Fruit fly (Drosophila melanogaster): Measurements from ENCODE around the gene CG17298.

Gene CG17298

DNA sequence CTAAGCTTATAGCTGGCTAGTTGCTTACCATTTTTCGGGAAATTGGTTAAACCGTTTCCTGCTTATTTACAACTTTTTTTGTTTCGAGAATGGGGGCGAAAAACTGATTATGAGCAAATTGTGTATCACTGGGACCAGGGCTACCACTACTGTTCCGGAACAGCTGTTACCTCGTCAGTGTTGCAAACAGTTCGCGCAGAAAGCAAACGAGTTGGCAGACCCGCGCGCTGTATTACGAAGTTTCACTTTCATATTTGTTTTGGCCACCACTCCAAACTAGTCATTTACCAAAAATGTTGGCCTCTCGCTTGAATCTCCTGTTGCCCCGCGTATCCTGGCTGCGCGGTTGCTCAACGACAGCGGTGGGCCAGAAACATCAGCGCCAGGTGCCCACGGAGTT, 13.1 kb upstream of the CG17298 start, which contains the start of the genes AP-2sigma and Idi (continued):
- TF ChIP-seq Nf-YB (GFP tag; optimal IDR thresholded peaks at IDR 0.05) (no peak), Pdp1 (GFP tag; optimal IDR thresholded peaks at IDR 0.05) (peak in 1 of 2 experiments; percentile 86), CG2116 (GFP tag; optimal IDR thresholded peaks at IDR 0.05) (peak; percentile 58), Blimp-1 (GFP tag; optimal IDR thresholded peaks at IDR 0.05) (peak; percentile 99), nom (GFP tag; optimal IDR thresholded peaks at IDR 0.05) (peak; percentile 27), cwo (GFP tag; optimal IDR thresholded peaks at IDR 0.05) (no peak), lab (GFP tag; optimal IDR thresholded peaks at IDR 0.05) (peak; percentile 50), pum (GFP tag; optimal IDR thresholded peaks at IDR 0.05) (no peak), CG13894 (tag; optimal IDR thresholded peaks at IDR 0.05) (peak; percentile 21), CG10209 (GFP tag; optimal IDR thresholded peaks at IDR 0.05) (peak; percentile 17), otp (GFP tag; IDR thresholded peaks at IDR 0.05) (peak; percentile 34; the same call in 1 of the 3 replicates), sens (GFP tag) (peak; percentile 36), chn (GFP tag; optimal IDR thresholded peaks at IDR 0.05) (peak; percentile 35), CG6813 (GFP tag; optimal IDR thresholded peaks at IDR 0.05) (no peak), chinmo (GFP tag; IDR thresholded peaks at IDR 0.05; ENCODE audit: partially characterized antibody) (0 out of 4 replicates have a peak, but pooled peaks have one; percentile 64), CG30403 (GFP tag; optimal IDR thresholded peaks at IDR 0.05) (peak; percentile 30), CG12155 (GFP tag; optimal IDR thresholded peaks at IDR 0.05) (no peak), CG18011 (GFP tag; optimal IDR thresholded peaks at IDR 0.05) (no peak), wor (GFP tag; IDR thresholded peaks at IDR 0.05) (no peak), CG5245 (GFP tag; optimal IDR thresholded peaks at IDR 0.05) (no peak), pho (GFP tag; optimal IDR thresholded peaks at IDR 0.05) (peak; percentile 6), Dll (GFP tag; IDR thresholded peaks at IDR 0.05; ENCODE audit: partially characterized antibody) (peak; percentile 39; the same call in 1 of the 4 replicates), CG34422 (GFP tag; IDR thresholded peaks at IDR 0.05) (peak; percentile 70; the same call in 2 of the 3 replicates), MBD-R2 (GFP tag; IDR thresholded peaks at IDR 0.05) (peak; percentile 98), sr (GFP tag; IDR thresholded peaks at IDR 0.05) (peak; percentile 61; the same call in 2 of the 3 replicates), lola (GFP tag; optimal IDR thresholded peaks at IDR 0.05) (no peak), CG6791 (GFP tag; IDR thresholded peaks at IDR 0.05; ENCODE audit: partially characterized antibody) (0 out of 3 replicates have a peak, but pooled peaks have one; percentile 49), Scr (GFP tag; IDR thresholded peaks at IDR 0.05; ENCODE audit: partially characterized antibody) (0 out of 2 replicates have a peak, but pooled peaks have one; percentile 14), knrl (GFP tag; IDR thresholded peaks at IDR 0.05; ENCODE audit: partially characterized antibody) (no peak; the same call in 2 of the 3 replicates), HHEX (GFP tag; optimal IDR thresholded peaks at IDR 0.05) (no peak), CG2678 (tag; optimal IDR thresholded peaks at IDR 0.05) (peak; percentile 1), CG32767 (GFP tag; IDR thresholded peaks at IDR 0.05) (peak; percentile 67; the same call in 1 of the 2 replicates), CG7839 (tag; optimal IDR thresholded peaks at IDR 0.05) (no peak), CG9932 (GFP tag; IDR thresholded peaks at IDR 0.05) (peak; percentile 52), CG2202 (tag; optimal IDR thresholded peaks at IDR 0.05) (peak; percentile 17), eyg (GFP tag; optimal IDR thresholded peaks at IDR 0.05) (no peak), twi (tag; optimal IDR thresholded peaks at IDR 0.05) (peak; percentile 3), Hr39 (optimal IDR thresholded peaks at IDR 0.05) (no peak), Hmr (GFP tag; optimal IDR thresholded peaks at IDR 0.05) (peak; percentile 30), CG8944 (GFP tag; optimal IDR thresholded peaks at IDR 0.05) (no peak), CG10267 (tag; optimal IDR thresholded peaks at IDR 0.05) (peak; percentile 93), NFAT (GFP tag; IDR thresholded peaks at IDR 0.05) (no peak; the same call in 1 of the 2 replicates), amos (GFP tag; IDR thresholded peaks at IDR 0.05; ENCODE audit: partially characterized antibody) (peak; percentile 42; the same call in 1 of the 2 replicates), Bdp1 (GFP tag; optimal IDR thresholded peaks at IDR 0.05) (peak; percentile 25), CG31365 (tag; optimal IDR thresholded peaks at IDR 0.05) (no peak), Dp (GFP tag; optimal IDR thresholded peaks at IDR 0.05) (peak; percentile 66), chm (GFP tag; IDR thresholded peaks at IDR 0.05) (peak; percentile 65), Ets65A (GFP tag) (peak; percentile 90), CG15514 (GFP tag; optimal IDR thresholded peaks at IDR 0.05) (peak; percentile 96)

Measured in whole organism, embryonic.